Worm (Caenorhabditis elegans) whole organism, L3 larva: Measurements from ENCODE around the gene clec-123.

ENCODE experiments used
- R02D3.7 ChIP-seq: fragments of 150-350 bp; optimal IDR thresholded peaks from 2 replicates; lab custom pipeline; 2014; ENCODE audit warnings: missing biosample characterization, missing genetic modification characterization
- fkh-10 ChIP-seq: sonication (generic microtip); optimal IDR thresholded peaks from 2 replicates; lab custom pipeline; 2017; ENCODE audit warnings: missing biosample characterization, missing genetic modification reagents, missing genetic modification characterization
- fos-1 ChIP-seq: fragments of 150-350 bp; optimal IDR thresholded peaks from 2 replicates; lab custom pipeline; 2014; ENCODE audit warnings: missing biosample characterization, missing genetic modification characterization
- mml-1 ChIP-seq: fragments of 150-350 bp; sonication (generic microtip); optimal IDR thresholded peaks from 3 replicates; lab custom pipeline; 2014; ENCODE audit warnings: missing biosample characterization, missing genetic modification characterization
- nhr-11 ChIP-seq: fragments of 150-350 bp; optimal IDR thresholded peaks from 2 replicates; lab custom pipeline; 2014; ENCODE audit warnings: missing biosample characterization, missing genetic modification characterization

DNA sequence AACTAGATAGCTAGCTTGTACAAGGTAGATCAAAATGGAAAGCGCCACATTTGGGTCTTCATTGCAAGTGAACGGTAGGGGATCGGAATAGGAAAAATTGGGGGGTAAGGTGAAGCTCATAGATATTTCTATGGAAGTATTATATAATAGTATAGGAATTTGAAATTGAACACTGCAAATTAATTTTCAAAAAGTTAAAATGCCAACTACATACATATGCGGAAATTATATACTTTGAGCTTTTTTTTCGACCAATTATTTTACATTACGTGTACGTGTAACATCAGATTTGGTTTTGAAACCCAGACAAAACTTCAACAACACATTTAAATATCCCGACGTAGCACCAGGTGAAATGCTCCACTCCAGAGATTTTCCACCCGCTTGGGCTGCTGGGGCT lies 18.0 kb upstream of the clec-123 start, which contains the start of gene srg-23:
- TF ChIP-seq R02D3.7 (no peak), fkh-10 (GFP tag; lab: Kevin White, UChicago) (no peak), nhr-11 (tag; lab: Kevin White, UChicago) (no peak), mml-1 (tag; lab: Kevin White, UChicago) (no peak), fos-1 (tag; lab: Kevin White, UChicago) (no peak)
